Fruit fly (Drosophila melanogaster): ENCODE measurements around the gene CG44002.

- no peak for TF ChIP-seq psq (optimal IDR thresholded peaks at IDR 0.05)
- TF ChIP-seq insv (optimal IDR thresholded peaks at IDR 0.05), result no peak
- TF ChIP-seq h (optimal IDR thresholded peaks at IDR 0.05), result no peak
- TF ChIP-seq ttk (optimal IDR thresholded peaks at IDR 0.05), result no peak
- no peak for TF ChIP-seq Sin3A (optimal IDR thresholded peaks at IDR 0.05)
- TF ChIP-seq Myc (optimal IDR thresholded peaks at IDR 0.05), result no peak
Measured at dm6 chr2L:3170949-3171579, at the start of gene CG44002.
